Fruit fly (Drosophila melanogaster) Kc167 (cell line): ENCODE measurements around the gene sra.

Experiments
- Myc ChIP-seq: fragments of >200 bp; optimal IDR thresholded peaks from 2 replicates; lab custom pipeline; 2017; ENCODE audit warnings: missing external identifiers
- Sin3A ChIP-seq: fragments of >200 bp; optimal IDR thresholded peaks from 2 replicates; lab custom pipeline; 2018; ENCODE audit warnings: missing external identifiers
- h ChIP-seq: fragments of >200 bp; optimal IDR thresholded peaks from 3 replicates; lab custom pipeline; 2018; ENCODE audit warnings: missing external identifiers
- insv ChIP-seq: fragments of >200 bp; optimal IDR thresholded peaks from 3 replicates; lab custom pipeline; 2018; ENCODE audit warnings: missing external identifiers
- psq ChIP-seq: fragments of >200 bp; optimal IDR thresholded peaks from 2 replicates; lab custom pipeline; 2017; ENCODE audit warnings: missing external identifiers

DNA sequence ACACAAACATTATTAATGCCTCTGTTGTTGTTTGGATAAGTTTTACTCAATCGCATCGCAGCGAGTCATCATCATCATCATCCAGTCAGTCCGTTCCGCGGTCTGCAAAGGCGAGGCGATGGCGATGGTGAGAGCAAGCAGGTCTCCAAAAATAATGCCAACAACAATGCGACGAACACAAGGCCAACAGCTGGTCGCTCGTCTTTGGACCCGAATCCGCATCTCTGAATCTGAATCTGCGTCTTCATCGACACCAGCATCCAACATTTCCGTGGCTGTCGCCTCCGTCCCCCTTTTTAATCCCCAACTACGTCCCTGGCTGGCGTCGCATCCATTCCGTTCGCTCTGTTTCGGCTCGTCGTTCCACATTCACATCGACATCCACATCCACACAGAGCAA is 47.5 kb downstream of the sra start:
- TF ChIP-seq insv (no peak), h (lab: Kevin White, UChicago) (no peak), psq (lab: Kevin White, UChicago) (no peak), Myc (no peak), Sin3A (no peak)
